Fruit fly (Drosophila melanogaster) whole organism, wandering third instar larva: ENCODE data around the gene oc.

ENCODE experiments used
- N ChIP-seq: fragments of >200 bp; optimal IDR thresholded peaks from 2 replicates; lab custom pipeline; 2018; ENCODE audit warnings: missing biosample characterization, missing external identifiers, missing genetic modification characterization
- br ChIP-seq: fragments of 200-800 bp; sonication (Bioruptor generic); optimal IDR thresholded peaks from 2 replicates; lab custom pipeline; 2016; ENCODE audit warnings: missing biosample characterization, missing genetic modification characterization
- brk ChIP-seq: fragments of 200-800 bp; sonication (Bioruptor generic); optimal IDR thresholded peaks from 2 replicates; lab custom pipeline; 2016; ENCODE audit warnings: missing biosample characterization, mild to moderate bottlenecking, missing genetic modification characterization
- dl ChIP-seq, 2 experiments: fragments of 175-275, 200-275 bp in 1 of 2; fragments of 200-275 bp in 1 of 2; sonication (Bioruptor generic); optimal IDR thresholded peaks; lab custom pipeline; 2018; ENCODE audit warnings: mild to moderate bottlenecking in 2 of 2, missing biosample characterization in 2 of 2, missing genetic modification characterization in 2 of 2, moderate library complexity in 2 of 2; ENCODE audit not compliant: partially characterized antibody in 2 of 2, insufficient read depth in 1 of 2
- dsf ChIP-seq: sonication (Bioruptor generic); optimal IDR thresholded peaks from 2 replicates; lab custom pipeline; 2016; ENCODE audit warnings: missing biosample characterization, missing genetic modification characterization, borderline replicate concordance
- ey ChIP-seq: fragments of 200-800 bp; sonication (Bioruptor generic); optimal IDR thresholded peaks from 2 replicates; lab custom pipeline; 2016; ENCODE audit warnings: missing biosample characterization, missing genetic modification characterization
- h ChIP-seq: fragments of 200-800 bp; sonication (Bioruptor generic); optimal IDR thresholded peaks from 3 replicates; lab custom pipeline; 2016; ENCODE audit warnings: missing biosample characterization, mild to moderate bottlenecking, missing genetic modification characterization
- pan ChIP-seq: fragments of >200 bp; optimal IDR thresholded peaks from 2 replicates; lab custom pipeline; 2017
- rgr ChIP-seq: fragments of 200-800 bp; sonication (Bioruptor generic); optimal IDR thresholded peaks from 3 replicates; lab custom pipeline; 2016; ENCODE audit warnings: missing biosample characterization, mild to moderate bottlenecking, missing genetic modification characterization

DNA sequence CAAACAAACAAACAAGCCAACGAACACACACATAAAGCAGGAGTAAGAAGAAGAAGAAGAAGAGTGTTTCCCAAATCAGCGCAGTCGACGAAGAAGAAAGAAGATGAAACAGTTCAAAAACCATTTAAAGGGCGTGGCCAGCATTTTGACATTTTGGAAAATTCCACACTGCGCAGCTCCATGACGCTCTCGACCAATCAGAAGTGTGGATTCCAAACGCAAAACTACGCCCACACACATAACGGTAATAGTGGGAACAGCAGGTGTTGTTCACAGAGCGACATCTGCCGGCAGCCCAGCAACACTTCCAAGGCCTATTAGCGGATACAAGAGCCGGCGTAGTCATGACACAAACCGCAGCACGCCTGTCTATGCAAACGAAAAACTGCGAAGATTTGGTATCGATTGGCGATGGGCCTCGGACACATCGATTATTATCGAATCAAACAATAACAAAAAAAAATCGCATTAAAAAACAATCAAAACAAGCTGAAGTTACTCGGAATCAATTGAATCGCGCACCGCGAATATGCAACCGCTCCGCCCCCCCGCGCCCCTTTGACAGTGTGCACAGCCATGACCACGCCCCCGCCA is 26.2 kb upstream of the oc start, which contains the start of gene Rubicon:
- peak; percentile 19 for TF ChIP-seq rgr (GFP tag; lab: Kevin White, UChicago)
- TF ChIP-seq br (GFP tag; lab: Kevin White, UChicago): no peak
- TF ChIP-seq N (GFP tag; lab: Kevin White, UChicago): no peak
- TF ChIP-seq ey (GFP tag; lab: Kevin White, UChicago): no peak
- TF ChIP-seq pan: no peak
- TF ChIP-seq h: peak; percentile 0
- no peak for TF ChIP-seq dl (GFP tag; optimal IDR thresholded peaks at IDR 0.05; lab: Kevin White, UChicago; ENCODE audit: insufficient read depth in 1 of 2, partially characterized antibody in 2 of 2)
- no peak for TF ChIP-seq brk (GFP tag; lab: Kevin White, UChicago)
- TF ChIP-seq dsf: no peak
